Worm (Caenorhabditis elegans) whole organism, early embryonic: ENCODE data around the gene prmn-1.

Experiments
- ama-1 ChIP-seq: fragments of 150-350 bp; optimal IDR thresholded peaks from 2 replicates; lab custom pipeline; 2014
- ceh-13 ChIP-seq: fragments of 200-800 bp; sonication (Bioruptor generic); optimal IDR thresholded peaks from 2 replicates; lab custom pipeline; 2018; ENCODE audit warnings: mild to moderate bottlenecking, missing genetic modification characterization, missing compliant biosample characterization
- hmbx-1 ChIP-seq: sonication (generic microtip); optimal IDR thresholded peaks from 2 replicates; lab custom pipeline; 2016; ENCODE audit warnings: mild to moderate bottlenecking, missing genetic modification characterization, missing compliant biosample characterization
- hmg-4 ChIP-seq: fragments of 200-800 bp; sonication (Bioruptor generic); optimal IDR thresholded peaks from 2 replicates; lab custom pipeline; 2018; ENCODE audit warnings: mild to moderate bottlenecking, missing genetic modification characterization, missing compliant biosample characterization
- scrt-1 ChIP-seq: fragments of 200-800 bp; sonication (Bioruptor generic); IDR thresholded peaks from 2 replicates; pipeline ENCODE4 v1.3.6; 2022; ENCODE audit warnings: missing genetic modification characterization, missing compliant biosample characterization
- sea-1 ChIP-seq: fragments of 200-800 bp; sonication (Bioruptor generic); conservative IDR thresholded peaks from 2 replicates; pipeline ENCODE4 v1.3.6; 2022; ENCODE audit warnings: missing genetic modification characterization, missing compliant biosample characterization
- tbx-37 ChIP-seq: fragments of 200-800 bp; sonication (Bioruptor generic); conservative IDR thresholded peaks from 2 replicates; pipeline ENCODE4 v1.3.6; 2022; ENCODE audit warnings: missing genetic modification reagents, missing genetic modification characterization, missing compliant biosample characterization

DNA sequence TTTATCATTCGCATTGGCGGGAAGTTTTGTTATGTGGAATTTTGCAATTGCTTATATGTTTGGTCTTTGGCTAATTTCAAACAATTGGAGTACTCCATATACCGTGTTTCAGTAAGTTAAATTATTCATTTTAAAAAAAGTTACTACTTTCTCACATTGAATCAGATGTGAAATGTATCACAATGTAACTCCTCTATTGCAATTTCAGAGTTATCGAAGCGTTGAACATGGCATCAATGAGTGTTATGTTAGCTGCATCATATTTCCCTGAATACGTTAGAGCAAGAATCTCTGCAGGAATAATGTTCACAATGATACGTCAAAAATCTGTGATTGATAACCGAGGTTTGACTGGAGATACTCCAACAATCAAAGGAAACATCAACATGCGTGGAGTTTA, 29.0 kb upstream of the prmn-1 start:
- no peak for TF ChIP-seq ama-1
- no peak for TF ChIP-seq tbx-37 (GFP tag; lab: Robert Waterston, UW)
- no peak for TF ChIP-seq hmbx-1 (tag; lab: Kevin White, UChicago)
- no peak for TF ChIP-seq scrt-1
- TF ChIP-seq hmg-4 (GFP tag; lab: Kevin White, UChicago) = no peak
- no peak for TF ChIP-seq ceh-13
- no peak for TF ChIP-seq sea-1 (GFP tag; lab: Robert Waterston, UW)
